Fruit fly (Drosophila melanogaster): Measurements from ENCODE around the gene Pgant5.
A peak's percentile ranks its signal among the peaks of the same experiment; 100 is the strongest.

Pgant5 gene

dm6 chr2L:5059645-5060254, 33.6 kb downstream of the Pgant5 start, which contains the start of gene Rpn11 (continued):
- no peak for TF ChIP-seq cas (GFP tag; IDR thresholded peaks at IDR 0.05)
- TF ChIP-seq CG1233 (GFP tag; optimal IDR thresholded peaks at IDR 0.05) = peak; percentile 30
- no peak for TF ChIP-seq Dfd (GFP tag; optimal IDR thresholded peaks at IDR 0.05)
- TF ChIP-seq Trl (optimal IDR thresholded peaks at IDR 0.05) = no peak
- peak; percentile 54 for TF ChIP-seq Trl (GFP tag; optimal IDR thresholded peaks at IDR 0.05)
- TF ChIP-seq seq (GFP tag; IDR thresholded peaks at IDR 0.05) = no peak
- peak; percentile 40 for TF ChIP-seq HmgZ (tag; optimal IDR thresholded peaks at IDR 0.05)
- TF ChIP-seq CG10147 (GFP tag; optimal IDR thresholded peaks at IDR 0.05) = peak; percentile 72
- no peak for TF ChIP-seq schlank (tag; optimal IDR thresholded peaks at IDR 0.05)
- TF ChIP-seq HLH3B (GFP tag; IDR thresholded peaks at IDR 0.05) = peak; percentile 31; the same call in 1 of the 2 replicates
- TF ChIP-seq Side (GFP tag; optimal IDR thresholded peaks at IDR 0.05) = no peak
- TF ChIP-seq Hr78 (GFP tag; optimal IDR thresholded peaks at IDR 0.05) = no peak
- peak; percentile 34; the same call in 1 of the 2 replicates for TF ChIP-seq ap (GFP tag; IDR thresholded peaks at IDR 0.05)
- TF ChIP-seq CG7963 (GFP tag; IDR thresholded peaks at IDR 0.05; ENCODE audit: partially characterized antibody) = no peak
- TF ChIP-seq sc (optimal IDR thresholded peaks at IDR 0.05) = no peak
- peak; percentile 24 for TF ChIP-seq sc (GFP tag; optimal IDR thresholded peaks at IDR 0.05)
- no peak for TF ChIP-seq Tbp (GFP tag; optimal IDR thresholded peaks at IDR 0.05)
- no peak for TF ChIP-seq CG11093 (GFP tag; IDR thresholded peaks at IDR 0.05)
- TF ChIP-seq eyg (GFP tag; optimal IDR thresholded peaks at IDR 0.05) = no peak
- no peak for TF ChIP-seq repo (GFP tag; optimal IDR thresholded peaks at IDR 0.05)
- peak; percentile 54 for TF ChIP-seq CG3281 (GFP tag; optimal IDR thresholded peaks at IDR 0.05)
- TF ChIP-seq dm (GFP tag; optimal IDR thresholded peaks at IDR 0.05) = no peak
- peak; percentile 12; the same call in 1 of the 2 replicates for TF ChIP-seq sisA (GFP tag; IDR thresholded peaks at IDR 0.05)
- TF ChIP-seq CG6175 (GFP tag; IDR thresholded peaks at IDR 0.05) = no peak
- peak; percentile 66 for TF ChIP-seq Fer3 (tag; optimal IDR thresholded peaks at IDR 0.05)
- peak; percentile 65 for TF ChIP-seq CG8388 (GFP tag; optimal IDR thresholded peaks at IDR 0.05)
- TF ChIP-seq CG7556 (GFP tag; optimal IDR thresholded peaks at IDR 0.05) = peak; percentile 72
- peak; percentile 55 for TF ChIP-seq CG9437 (GFP tag; optimal IDR thresholded peaks at IDR 0.05)
- TF ChIP-seq mirr (GFP tag; optimal IDR thresholded peaks at IDR 0.05) = peak; percentile 8
- no peak for TF ChIP-seq cad (GFP tag; optimal IDR thresholded peaks at IDR 0.05)
- TF ChIP-seq Hmr (GFP tag; optimal IDR thresholded peaks at IDR 0.05) = peak; percentile 53
- no peak for TF ChIP-seq ase (GFP tag; IDR thresholded peaks at IDR 0.05)
- no peak for TF ChIP-seq rib (GFP tag; IDR thresholded peaks at IDR 0.05)
- peak; percentile 19 for TF ChIP-seq CG4854 (GFP tag; optimal IDR thresholded peaks at IDR 0.05)
- no peak for TF ChIP-seq CG15073 (GFP tag; optimal IDR thresholded peaks at IDR 0.05)
- TF ChIP-seq CG32772 (GFP tag; IDR thresholded peaks at IDR 0.05) = no peak
- TF ChIP-seq CG34422 (GFP tag; IDR thresholded peaks at IDR 0.05) = no peak
- TF ChIP-seq Ets65A (GFP tag) = peak; percentile 59
- TF ChIP-seq emc (GFP tag; optimal IDR thresholded peaks at IDR 0.05) = no peak
- no peak for TF ChIP-seq Hey (tag; optimal IDR thresholded peaks at IDR 0.05)
- TF ChIP-seq Oli (tag; optimal IDR thresholded peaks at IDR 0.05) = peak; percentile 44
- TF ChIP-seq inv (GFP tag; IDR thresholded peaks at IDR 0.05; ENCODE audit: partially characterized antibody) = no peak
- no peak for TF ChIP-seq CG12299 (tag; optimal IDR thresholded peaks at IDR 0.05)
- no peak for TF ChIP-seq CG2199 (GFP tag; IDR thresholded peaks at IDR 0.05)
- TF ChIP-seq pb (GFP tag; optimal IDR thresholded peaks at IDR 0.05) = no peak
- no peak for TF ChIP-seq lbe (GFP tag; optimal IDR thresholded peaks at IDR 0.05)
- no peak for TF ChIP-seq CG4730 (GFP tag; IDR thresholded peaks at IDR 0.05)
- TF ChIP-seq CG15696 (tag; optimal IDR thresholded peaks at IDR 0.05) = peak; percentile 66
- no peak for TF ChIP-seq br (optimal IDR thresholded peaks at IDR 0.05)
- TF ChIP-seq toy (GFP tag; IDR thresholded peaks at IDR 0.05) = no peak
- TF ChIP-seq NC2β (GFP tag; optimal IDR thresholded peaks at IDR 0.05) = no peak
- 0 out of 3 replicates have a peak, but pooled peaks have one; percentile 11 for TF ChIP-seq ken (GFP tag; IDR thresholded peaks at IDR 0.05)
